Fruit fly (Drosophila melanogaster): Measurements from ENCODE around the gene gammaSnap2.

gammaSnap2 gene

dm6 chr3R:10115797-10116196 lies 5.4 kb downstream of the gammaSnap2 start:
- TF ChIP-seq onecut (GFP tag; IDR thresholded peaks at IDR 0.05), result no peak
- no peak for TF ChIP-seq CG2202 (tag; optimal IDR thresholded peaks at IDR 0.05)
- peak; percentile 6 for TF ChIP-seq CG13894 (tag; optimal IDR thresholded peaks at IDR 0.05)
- 0 out of 4 replicates have a peak, but pooled peaks have one; percentile 24 for TF ChIP-seq chinmo (GFP tag; IDR thresholded peaks at IDR 0.05; ENCODE audit: partially characterized antibody)
- no peak for TF ChIP-seq Opbp (GFP tag; IDR thresholded peaks at IDR 0.05; ENCODE audit: partially characterized antibody)

- TF ChIP-seq cas (GFP tag; IDR thresholded peaks at IDR 0.05) (no peak), lmd (GFP tag; IDR thresholded peaks at IDR 0.05) (no peak), Deaf1 (tag; optimal IDR thresholded peaks at IDR 0.05) (no peak), CG15479 (GFP tag; optimal IDR thresholded peaks at IDR 0.05) (peak; percentile 89), nom (GFP tag; optimal IDR thresholded peaks at IDR 0.05) (peak; percentile 74), sens (GFP tag) (peak; percentile 31), gsb (GFP tag; IDR thresholded peaks at IDR 0.05) (0 out of 2 replicates have a peak, but pooled peaks have one; percentile 8), NC2α (GFP tag; optimal IDR thresholded peaks at IDR 0.05) (no peak), Gsc (GFP tag; IDR thresholded peaks at IDR 0.05) (no peak), exex (tag; optimal IDR thresholded peaks at IDR 0.05) (peak; percentile 44), Ets65A (GFP tag) (peak; percentile 46), Myb (GFP tag; optimal IDR thresholded peaks at IDR 0.05) (no peak), Fer2 (tag; optimal IDR thresholded peaks at IDR 0.05) (no peak), Sox102F (GFP tag; optimal IDR thresholded peaks at IDR 0.05) (no peak)
Observed at dm6 chr3R:10114915-10115534, 6.2 kb downstream of the gammaSnap2 start.

DNA sequence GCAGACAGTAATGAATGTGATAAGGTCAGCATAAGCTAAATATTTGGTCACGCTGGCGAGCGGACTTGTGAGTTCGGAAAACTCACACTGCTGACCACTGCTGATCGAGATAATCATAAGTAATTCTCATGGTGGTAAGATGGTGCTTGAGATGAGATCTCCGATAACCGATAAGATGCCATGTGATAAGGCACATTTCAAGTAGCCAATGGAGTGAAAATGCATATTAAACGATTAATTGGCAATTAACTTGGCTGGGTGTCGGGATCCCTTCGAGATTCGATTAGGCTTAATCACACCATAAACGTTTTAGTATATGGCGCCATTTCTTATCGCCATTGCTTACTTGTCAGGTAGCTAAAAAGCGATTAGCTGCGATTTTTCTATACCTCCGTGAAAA lies 7.5 kb downstream of the gammaSnap2 start:
- TF ChIP-seq sens (GFP tag), result peak; percentile 52
- TF ChIP-seq gsb (GFP tag; IDR thresholded peaks at IDR 0.05), result no peak
- no peak for TF ChIP-seq CG14014 (GFP tag; IDR thresholded peaks at IDR 0.05)
- no peak for TF ChIP-seq Oli (tag; optimal IDR thresholded peaks at IDR 0.05)
- TF ChIP-seq zen (tag; optimal IDR thresholded peaks at IDR 0.05), result peak; percentile 66
- TF ChIP-seq ewg (GFP tag; optimal IDR thresholded peaks at IDR 0.05), result no peak
- no peak for TF ChIP-seq CG4282 (GFP tag; optimal IDR thresholded peaks at IDR 0.05)
- peak; percentile 98 for TF ChIP-seq grn (GFP tag; optimal IDR thresholded peaks at IDR 0.05)
- TF ChIP-seq D19A (tag; optimal IDR thresholded peaks at IDR 0.05), result no peak
- TF ChIP-seq CG4617 (GFP tag; optimal IDR thresholded peaks at IDR 0.05; ENCODE audit: borderline replicate concordance), result no peak
- no peak for TF ChIP-seq PHDP (tag; optimal IDR thresholded peaks at IDR 0.05)
- TF ChIP-seq trh (GFP tag; optimal IDR thresholded peaks at IDR 0.05), result no peak
- TF ChIP-seq CG32772 (GFP tag; IDR thresholded peaks at IDR 0.05), result no peak
- no peak for TF ChIP-seq CG30431 (GFP tag; optimal IDR thresholded peaks at IDR 0.05)
- no peak for TF ChIP-seq dan (GFP tag; IDR thresholded peaks at IDR 0.05)
- TF ChIP-seq Ada2b (GFP tag; IDR thresholded peaks at IDR 0.05), result no peak
- TF ChIP-seq sug (tag; optimal IDR thresholded peaks at IDR 0.05), result peak; percentile 91
- peak; percentile 58 for TF ChIP-seq CG15479 (GFP tag; optimal IDR thresholded peaks at IDR 0.05)
- peak; percentile 98 for TF ChIP-seq exex (tag; optimal IDR thresholded peaks at IDR 0.05)
- no peak for TF ChIP-seq Hey (tag; optimal IDR thresholded peaks at IDR 0.05)
- TF ChIP-seq gro (GFP tag; optimal IDR thresholded peaks at IDR 0.05), result peak; percentile 42
- no peak for TF ChIP-seq pzg (GFP tag; optimal IDR thresholded peaks at IDR 0.05)
- no peak for TF ChIP-seq CG6683 (GFP tag; optimal IDR thresholded peaks at IDR 0.05)
- no peak for TF ChIP-seq sna (GFP tag; IDR thresholded peaks at IDR 0.05; ENCODE audit: partially characterized antibody)
- no peak for TF ChIP-seq HHEX (GFP tag; optimal IDR thresholded peaks at IDR 0.05)

All from whole organism, embryonic.